Fruit fly (Drosophila melanogaster): ENCODE data around the gene Corp.

The Corp gene

DNA sequence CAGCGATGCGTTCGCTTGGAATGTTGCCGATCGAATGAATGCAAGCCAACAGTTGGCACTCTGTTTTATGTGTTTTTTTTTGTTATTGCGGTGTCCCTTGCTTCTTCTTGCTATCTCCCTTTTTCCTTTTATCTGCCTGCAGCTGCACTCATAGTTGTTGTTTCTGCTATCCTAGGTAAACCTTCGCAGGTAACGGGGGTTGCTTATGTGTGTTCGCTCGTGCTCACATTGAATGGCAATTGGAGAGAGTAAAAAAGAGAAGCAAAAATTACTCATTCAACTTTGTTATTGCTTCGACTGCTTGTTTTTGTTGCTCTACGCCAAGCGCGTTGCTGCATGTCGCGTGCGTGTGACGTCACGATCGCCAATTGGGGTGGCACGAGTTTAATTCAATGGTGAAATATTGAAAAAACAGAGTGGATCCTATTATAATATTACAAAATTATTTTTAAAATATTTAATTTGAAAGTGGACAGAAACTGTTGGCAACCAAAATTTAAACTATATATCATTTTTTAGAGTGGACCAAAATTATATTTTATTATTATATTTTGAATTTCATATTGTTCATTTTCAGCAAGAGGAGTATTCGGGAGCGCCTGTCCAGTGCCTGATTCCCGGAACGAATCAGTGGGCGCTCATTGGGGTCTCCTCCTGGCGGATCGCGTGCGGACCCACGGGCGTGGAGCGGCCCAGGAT is at the start of gene Corp (continued):
- TF ChIP-seq peb (GFP tag; IDR thresholded peaks at IDR 0.05), result no peak
- TF ChIP-seq Dip3 (GFP tag; optimal IDR thresholded peaks at IDR 0.05), result no peak
- no peak for TF ChIP-seq wor (GFP tag; IDR thresholded peaks at IDR 0.05)
- TF ChIP-seq trh (GFP tag; optimal IDR thresholded peaks at IDR 0.05), result no peak
- no peak for TF ChIP-seq Lpt (GFP tag; optimal IDR thresholded peaks at IDR 0.05)
- no peak for TF ChIP-seq dati (GFP tag; IDR thresholded peaks at IDR 0.05)
- TF ChIP-seq CkIIα-i1 (GFP tag; IDR thresholded peaks at IDR 0.05), result no peak
- no peak for TF ChIP-seq CG8089 (GFP tag; optimal IDR thresholded peaks at IDR 0.05)
- peak; percentile 55 for TF ChIP-seq CG8924 (tag; optimal IDR thresholded peaks at IDR 0.05)
- no peak for TF ChIP-seq BtbVII (GFP tag; optimal IDR thresholded peaks at IDR 0.05)
- no peak for TF ChIP-seq CG6272 (GFP tag; IDR thresholded peaks at IDR 0.05)
- TF ChIP-seq salm (tag; optimal IDR thresholded peaks at IDR 0.05), result peak; percentile 22
- no peak for TF ChIP-seq CG7987 (GFP tag; optimal IDR thresholded peaks at IDR 0.05)
- peak; percentile 33; the same call in 1 of the 2 replicates for TF ChIP-seq E2f2 (GFP tag; IDR thresholded peaks at IDR 0.05)
- no peak for TF ChIP-seq Lim3 (GFP tag; IDR thresholded peaks at IDR 0.05)
- TF ChIP-seq Taf1 (GFP tag; IDR thresholded peaks at IDR 0.05), result no peak
- no peak for TF ChIP-seq scrt (GFP tag; optimal IDR thresholded peaks at IDR 0.05)
- no peak for TF ChIP-seq CG11723 (GFP tag; optimal IDR thresholded peaks at IDR 0.05)
- TF ChIP-seq CG17802 (tag; optimal IDR thresholded peaks at IDR 0.05), result no peak
- TF ChIP-seq Vsx1 (GFP tag; optimal IDR thresholded peaks at IDR 0.05), result no peak
- no peak for TF ChIP-seq CG6175 (GFP tag; IDR thresholded peaks at IDR 0.05)
- no peak for TF ChIP-seq CG10654 (GFP tag; optimal IDR thresholded peaks at IDR 0.05)
- TF ChIP-seq CG15514 (GFP tag; optimal IDR thresholded peaks at IDR 0.05), result peak; percentile 27
- TF ChIP-seq pzg (GFP tag; optimal IDR thresholded peaks at IDR 0.05), result no peak
- TF ChIP-seq CG30431 (GFP tag; optimal IDR thresholded peaks at IDR 0.05), result no peak
- no peak for TF ChIP-seq vfl (GFP tag; optimal IDR thresholded peaks at IDR 0.05)
- peak; percentile 42 for TF ChIP-seq Asciz (GFP tag; optimal IDR thresholded peaks at IDR 0.05)
- TF ChIP-seq Spps (tag; optimal IDR thresholded peaks at IDR 0.05), result no peak
- TF ChIP-seq nerfin-2 (GFP tag; IDR thresholded peaks at IDR 0.05; ENCODE audit: partially characterized antibody), result no peak
- peak; percentile 64; the same call in 1 of the 3 replicates for TF ChIP-seq ci (GFP tag; IDR thresholded peaks at IDR 0.05)
- TF ChIP-seq Bteb2 (GFP tag; optimal IDR thresholded peaks at IDR 0.05), result no peak
- no peak for TF ChIP-seq shn (GFP tag; optimal IDR thresholded peaks at IDR 0.05)
- peak; percentile 67 for TF ChIP-seq CG2712 (tag; optimal IDR thresholded peaks at IDR 0.05)
- TF ChIP-seq CG43689 (GFP tag; IDR thresholded peaks at IDR 0.05), result no peak
- TF ChIP-seq CG4328 (GFP tag; optimal IDR thresholded peaks at IDR 0.05), result no peak
- no peak for TF ChIP-seq CG12299 (tag; optimal IDR thresholded peaks at IDR 0.05)
- TF ChIP-seq C15 (GFP tag; IDR thresholded peaks at IDR 0.05), result no peak
- no peak for TF ChIP-seq vnd (GFP tag; IDR thresholded peaks at IDR 0.05; ENCODE audit: partially characterized antibody)
- TF ChIP-seq CG6854 (GFP tag; optimal IDR thresholded peaks at IDR 0.05), result no peak
- TF ChIP-seq Hsf (GFP tag; optimal IDR thresholded peaks at IDR 0.05), result no peak
- TF ChIP-seq Dek (tag; optimal IDR thresholded peaks at IDR 0.05), result no peak
- TF ChIP-seq CG9437 (GFP tag; optimal IDR thresholded peaks at IDR 0.05), result peak; percentile 33
- TF ChIP-seq CG15696 (tag; optimal IDR thresholded peaks at IDR 0.05), result no peak
- TF ChIP-seq ken (GFP tag; IDR thresholded peaks at IDR 0.05), result no peak
- TF ChIP-seq CG2129 (GFP tag; IDR thresholded peaks at IDR 0.05; ENCODE audit: partially characterized antibody), result no peak
- no peak for TF ChIP-seq fd102C (GFP tag; optimal IDR thresholded peaks at IDR 0.05)
- TF ChIP-seq ftz-f1 (GFP tag; optimal IDR thresholded peaks at IDR 0.05), result no peak
- no peak for TF ChIP-seq cato (GFP tag; optimal IDR thresholded peaks at IDR 0.05; ENCODE audit: borderline replicate concordance)
- no peak for TF ChIP-seq ro (GFP tag; IDR thresholded peaks at IDR 0.05)
- no peak for TF ChIP-seq psq (GFP tag; optimal IDR thresholded peaks at IDR 0.05)
- TF ChIP-seq CG12155 (GFP tag; optimal IDR thresholded peaks at IDR 0.05), result no peak
